Worm (Caenorhabditis elegans): ENCODE results near the gene apy-1.

- TF ChIP-seq unc-42 (tag; optimal IDR thresholded peaks at IDR 0.05) (no peak), nhr-11 (tag; optimal IDR thresholded peaks at IDR 0.05) (no peak), lin-11 (tag; optimal IDR thresholded peaks at IDR 0.05) (no peak), sox-4 (tag; optimal IDR thresholded peaks at IDR 0.05) (no peak), ahr-1 (tag; optimal IDR thresholded peaks at IDR 0.05) (no peak), nfya-1 (tag; optimal IDR thresholded peaks at IDR 0.05) (no peak), pqm-1 (tag; optimal IDR thresholded peaks at IDR 0.05) (no peak), npax-4 (tag; optimal IDR thresholded peaks at IDR 0.05) (no peak)
Observed at ce11 chrX:7540033-7540432, 29.5 kb downstream of the apy-1 start, which contains the start of gene glb-16.
